Worm (Caenorhabditis elegans): Measurements from ENCODE around the gene xbx-1.

xbx-1 gene

DNA sequence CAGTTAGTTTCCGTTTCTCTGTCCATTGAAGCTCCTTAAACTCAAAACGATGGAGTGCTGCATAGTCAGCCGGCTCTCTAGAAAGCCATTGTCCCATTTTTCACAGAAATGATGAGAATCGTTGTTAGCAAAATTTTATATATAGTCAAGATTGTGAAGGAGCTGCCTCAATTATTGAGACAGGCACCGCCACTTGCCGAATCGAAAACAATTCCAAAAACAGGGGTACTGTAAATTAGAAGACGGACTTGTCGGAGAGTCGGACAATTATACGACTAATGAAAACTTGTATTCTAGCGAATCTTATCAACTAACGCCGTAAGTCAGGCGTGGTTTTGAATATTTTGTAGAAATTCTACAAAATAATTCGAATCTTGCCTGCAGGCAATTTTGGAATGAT, 40.2 kb downstream of the xbx-1 start, which contains the start of gene F14H8.2:
Gene F14H8.2 (minus strand): TSS at position 101 of the 400 bp plus-strand sequence.
- no peak for TF ChIP-seq K09A11.1 (tag; optimal IDR thresholded peaks at IDR 0.05; ENCODE audit: insufficient read depth)
- TF ChIP-seq hlh-8 (tag; optimal IDR thresholded peaks at IDR 0.05) = no peak
- no peak for TF ChIP-seq ceh-30 (tag; optimal IDR thresholded peaks at IDR 0.05)
- TF ChIP-seq hlh-30 (tag; optimal IDR thresholded peaks at IDR 0.05; ENCODE audit: insufficient read depth) = no peak
- TF ChIP-seq pha-4 (tag; optimal IDR thresholded peaks at IDR 0.05) = no peak
- TF ChIP-seq unc-3 (GFP tag; conservative IDR thresholded peaks at IDR 0.05) = no peak
- no peak for TF ChIP-seq unc-3 (tag; optimal IDR thresholded peaks at IDR 0.05)
- TF ChIP-seq elt-2 (tag; optimal IDR thresholded peaks at IDR 0.05) = no peak
- TF ChIP-seq Y22D7AL.16 (tag; optimal IDR thresholded peaks at IDR 0.05) = no peak
- TF ChIP-seq nfya-1 (tag; optimal IDR thresholded peaks at IDR 0.05) = no peak
- no peak for TF ChIP-seq ceh-19 (GFP tag; optimal IDR thresholded peaks at IDR 0.05)
- no peak for TF ChIP-seq T23F11.4 (GFP tag; optimal IDR thresholded peaks at IDR 0.05)
- TF ChIP-seq K02D7.2 (tag; optimal IDR thresholded peaks at IDR 0.05) = no peak
- no peak for TF ChIP-seq tbx-7 (tag; optimal IDR thresholded peaks at IDR 0.05)
- TF ChIP-seq rnt-1 (tag; optimal IDR thresholded peaks at IDR 0.05) = no peak
- TF ChIP-seq ceh-22 (tag; optimal IDR thresholded peaks at IDR 0.05) = no peak
- no peak for TF ChIP-seq ceh-24 (tag; optimal IDR thresholded peaks at IDR 0.05)
- no peak for TF ChIP-seq zip-5 (tag; optimal IDR thresholded peaks at IDR 0.05)

DNA sequence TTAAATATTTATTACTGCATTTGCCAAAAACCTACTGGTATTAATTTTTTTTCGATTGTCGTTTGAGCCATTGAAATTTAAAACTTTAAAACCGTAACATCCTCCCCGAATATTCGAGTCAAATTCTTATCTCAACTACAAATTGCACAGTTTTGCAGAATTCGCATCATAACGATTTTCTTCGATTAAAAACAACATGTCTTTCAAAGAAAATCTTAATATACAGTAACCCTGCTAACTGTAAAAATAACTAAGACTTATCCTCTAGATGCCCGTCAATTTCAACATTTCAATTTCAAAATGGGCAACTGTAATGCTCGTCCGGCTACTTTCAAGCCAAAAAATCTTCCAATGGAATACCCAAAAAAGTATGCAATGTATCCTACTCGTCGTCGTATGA, 40.7 kb downstream of the xbx-1 start, which contains the start of gene F14H8.5:
Gene F14H8.5 (plus strand): TSS at position 301 of the 400 bp plus-strand sequence.
- TF ChIP-seq ceh-2 (tag; optimal IDR thresholded peaks at IDR 0.05) (no peak), syd-9 (tag; optimal IDR thresholded peaks at IDR 0.05) (no peak), nhr-11 (tag; optimal IDR thresholded peaks at IDR 0.05) (no peak), pqm-1 (tag; optimal IDR thresholded peaks at IDR 0.05) (no peak), ceh-18 (tag; optimal IDR thresholded peaks at IDR 0.05) (no peak)

DNA sequence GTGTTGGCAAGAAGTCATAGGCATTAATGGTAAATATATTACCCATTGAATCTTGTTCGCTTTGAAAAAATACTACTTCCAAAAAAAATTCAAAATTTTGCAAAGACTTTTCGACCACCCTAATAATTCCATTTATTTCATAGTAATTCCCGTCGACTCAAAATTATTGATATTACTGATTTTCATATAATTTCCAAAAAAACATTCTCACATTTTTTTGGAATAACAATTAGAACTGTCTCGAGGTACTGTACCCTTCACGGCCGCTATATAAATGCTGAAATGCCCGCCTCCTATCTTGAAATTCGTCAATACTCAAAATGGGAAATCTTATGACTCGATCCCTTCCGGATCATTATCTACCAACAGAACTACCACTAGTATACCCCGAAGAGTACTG, 43.5 kb downstream of the xbx-1 start, which contains the start of gene F14H8.4:
Gene F14H8.4 (plus strand): TSS at position 301 of the 400 bp plus-strand sequence.
- no peak for TF ChIP-seq nfya-1 (tag; optimal IDR thresholded peaks at IDR 0.05)
- TF ChIP-seq mec-3 (tag; optimal IDR thresholded peaks at IDR 0.05; ENCODE audit: borderline replicate concordance) = no peak
- no peak for TF ChIP-seq unc-42 (tag; optimal IDR thresholded peaks at IDR 0.05)
- no peak for TF ChIP-seq fkh-6 (tag; optimal IDR thresholded peaks at IDR 0.05)
- TF ChIP-seq hlh-6 (tag; optimal IDR thresholded peaks at IDR 0.05) = no peak
- TF ChIP-seq pros-1 (tag; optimal IDR thresholded peaks at IDR 0.05) = no peak
- no peak for TF ChIP-seq unc-86 (tag; optimal IDR thresholded peaks at IDR 0.05)
- no peak for TF ChIP-seq sdc-2 (tag; optimal IDR thresholded peaks at IDR 0.05)
- no peak for TF ChIP-seq fax-1 (tag; optimal IDR thresholded peaks at IDR 0.05)
- TF ChIP-seq dmd-4 (tag; optimal IDR thresholded peaks at IDR 0.05; ENCODE audit: borderline replicate concordance) = no peak
- TF ChIP-seq ahr-1 (tag; optimal IDR thresholded peaks at IDR 0.05) = no peak
- no peak for TF ChIP-seq npax-4 (tag; optimal IDR thresholded peaks at IDR 0.05)
- no peak for TF ChIP-seq ceh-45 (GFP tag; IDR thresholded peaks at IDR 0.05)
- no peak for TF ChIP-seq ceh-18 (tag; optimal IDR thresholded peaks at IDR 0.05)

ce11 chrV:15028896-15029519, 49.0 kb downstream of the xbx-1 start, which contains the start of gene F14H8.8:
F14H8.8 (plus strand) TSS chrV:15029469.
- TF ChIP-seq dve-1 (tag; optimal IDR thresholded peaks at IDR 0.05) (no peak), hlh-15 (tag; optimal IDR thresholded peaks at IDR 0.05) (no peak), ceh-34 (tag; optimal IDR thresholded peaks at IDR 0.05) (no peak), odd-2 (tag; optimal IDR thresholded peaks at IDR 0.05) (no peak), nhr-232 (tag; optimal IDR thresholded peaks at IDR 0.05) (no peak), unc-42 (tag; optimal IDR thresholded peaks at IDR 0.05) (no peak), pha-2 (tag; optimal IDR thresholded peaks at IDR 0.05) (no peak), pqm-1 (tag; optimal IDR thresholded peaks at IDR 0.05) (no peak), unc-86 (tag; optimal IDR thresholded peaks at IDR 0.05) (no peak), ceh-9 (tag; optimal IDR thresholded peaks at IDR 0.05) (no peak), Y22D7AL.16 (tag; optimal IDR thresholded peaks at IDR 0.05) (no peak), gmeb-2 (tag; optimal IDR thresholded peaks at IDR 0.05) (no peak), ceh-30 (tag; optimal IDR thresholded peaks at IDR 0.05) (no peak), pat-9 (tag; optimal IDR thresholded peaks at IDR 0.05) (no peak), T23F11.4 (GFP tag; optimal IDR thresholded peaks at IDR 0.05) (no peak), ceh-24 (tag; optimal IDR thresholded peaks at IDR 0.05) (no peak)

Data from whole organism, late embryonic.